Fruit fly (Drosophila melanogaster): ENCODE measurements around the gene CG31789.

CG31789 gene

dm6 chr2L:18604986-18605385 is 742 bp upstream of the CG31789 start, which contains the start of gene CG10413 (continued):
- TF ChIP-seq Rx (GFP tag; IDR thresholded peaks at IDR 0.05) (peak; percentile 95), stc (GFP tag; IDR thresholded peaks at IDR 0.05) (peak; percentile 96), Xbp1 (GFP tag; optimal IDR thresholded peaks at IDR 0.05) (peak; percentile 99), BEAF-32 (GFP tag; optimal IDR thresholded peaks at IDR 0.05) (peak; percentile 70), btn (GFP tag; optimal IDR thresholded peaks at IDR 0.05) (peak; percentile 92), HLH54F (GFP tag; optimal IDR thresholded peaks at IDR 0.05) (peak; percentile 98), NfI (GFP tag; optimal IDR thresholded peaks at IDR 0.05) (peak; percentile 99), Side (GFP tag; optimal IDR thresholded peaks at IDR 0.05) (peak; percentile 98), Dip2 (GFP tag; IDR thresholded peaks at IDR 0.05) (peak; percentile 64), CG14965 (GFP tag; optimal IDR thresholded peaks at IDR 0.05; ENCODE audit: borderline replicate concordance) (peak; percentile 71), CG1529 (GFP tag; optimal IDR thresholded peaks at IDR 0.05) (peak; percentile 96), CG13296 (GFP tag; optimal IDR thresholded peaks at IDR 0.05) (peak; percentile 98), E2f1 (GFP tag; IDR thresholded peaks at IDR 0.05) (peak; percentile 96), Eip74EF (GFP tag; optimal IDR thresholded peaks at IDR 0.05) (peak in 1 of 2 experiments; percentile 97), CG5180 (GFP tag; optimal IDR thresholded peaks at IDR 0.05) (peak; percentile 90), H2.0 (GFP tag; IDR thresholded peaks at IDR 0.05) (peak; percentile 96), CG11695 (GFP tag; IDR thresholded peaks at IDR 0.05) (peak; percentile 98), z (GFP tag; IDR thresholded peaks at IDR 0.05) (peak; percentile 66; the same call in 2 of the 3 replicates), CG14441 (GFP tag; IDR thresholded peaks at IDR 0.05) (peak; percentile 97), CG14050 (GFP tag; IDR thresholded peaks at IDR 0.05) (peak; percentile 96), Ada2b (GFP tag; IDR thresholded peaks at IDR 0.05) (peak; percentile 97), cad (GFP tag; optimal IDR thresholded peaks at IDR 0.05) (no peak), sqz (GFP tag; optimal IDR thresholded peaks at IDR 0.05) (no peak), Meics (GFP tag; optimal IDR thresholded peaks at IDR 0.05) (peak; percentile 98), CG13424 (tag; optimal IDR thresholded peaks at IDR 0.05) (peak; percentile 99), CG11560 (tag; IDR thresholded peaks at IDR 0.05) (peak; percentile 90), CG34224 (GFP tag; IDR thresholded peaks at IDR 0.05; ENCODE audit: partially characterized antibody) (no peak), CG2199 (GFP tag; IDR thresholded peaks at IDR 0.05) (peak; percentile 87; the same call in 2 of the 3 replicates), bbx (GFP tag; IDR thresholded peaks at IDR 0.05; ENCODE audit: partially characterized antibody) (no peak), Neu2 (GFP tag; optimal IDR thresholded peaks at IDR 0.05; ENCODE audit: borderline replicate concordance) (peak; percentile 86), pros (GFP tag; optimal IDR thresholded peaks at IDR 0.05) (peak; percentile 80), Stat92E (GFP tag; optimal IDR thresholded peaks at IDR 0.05) (peak in 1 of 3 experiments; percentile 95), CG2712 (tag; optimal IDR thresholded peaks at IDR 0.05) (peak; percentile 98), Usf (GFP tag; optimal IDR thresholded peaks at IDR 0.05) (peak; percentile 96), so (GFP tag; IDR thresholded peaks at IDR 0.05) (peak; percentile 98), CG16815 (GFP tag; optimal IDR thresholded peaks at IDR 0.05) (peak; percentile 97), CG18764 (GFP tag; optimal IDR thresholded peaks at IDR 0.05) (peak; percentile 96), B-H2 (GFP tag; optimal IDR thresholded peaks at IDR 0.05) (peak; percentile 99), CG11085 (GFP tag; IDR thresholded peaks at IDR 0.05) (peak; percentile 96), CG9215 (GFP tag; IDR thresholded peaks at IDR 0.05) (peak; percentile 98), CG10321 (GFP tag; IDR thresholded peaks at IDR 0.05) (peak; percentile 71; the same call in 1 of the 2 replicates), CG14710 (tag; optimal IDR thresholded peaks at IDR 0.05) (peak; percentile 97), B-H1 (GFP tag; IDR thresholded peaks at IDR 0.05) (peak; percentile 95), ase (GFP tag; IDR thresholded peaks at IDR 0.05) (peak; percentile 92), GATAe (GFP tag; conservative IDR thresholded peaks at IDR 0.05) (peak; percentile 90), Bgb (GFP tag; IDR thresholded peaks at IDR 0.05; ENCODE audit: partially characterized antibody) (no peak), D19B (GFP tag; optimal IDR thresholded peaks at IDR 0.05) (peak; percentile 93), CG8765 (GFP tag; IDR thresholded peaks at IDR 0.05) (peak; percentile 96), Gsc (GFP tag; IDR thresholded peaks at IDR 0.05) (no peak; the same call in 1 of the 2 replicates), ttk (GFP tag; IDR thresholded peaks at IDR 0.05) (peak; percentile 94), ab (GFP tag; optimal IDR thresholded peaks at IDR 0.05) (peak; percentile 97)
